Worm (Caenorhabditis elegans): Measurements from ENCODE around the gene F19H6.4.

DNA sequence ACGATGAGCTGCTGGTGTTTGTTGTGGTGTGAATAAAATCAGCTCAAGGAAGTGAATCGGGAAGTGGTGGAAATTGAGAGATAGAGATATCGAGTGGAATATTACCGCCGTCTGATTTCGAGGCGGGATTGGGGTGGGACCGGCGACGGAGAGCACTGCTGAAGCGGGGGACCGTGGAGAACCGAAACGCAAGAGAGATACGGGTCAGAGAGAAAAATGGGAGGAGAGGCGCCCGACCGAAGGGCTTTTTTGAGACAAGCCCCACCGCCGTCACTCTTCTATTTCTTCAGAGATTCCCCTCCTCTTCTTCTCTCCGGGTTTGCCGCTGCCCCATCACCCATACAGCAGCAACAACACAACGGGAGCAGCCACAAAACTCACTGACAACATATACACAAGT is 40.5 kb downstream of the F19H6.4 start:
- TF ChIP-seq rnt-1 (tag; optimal IDR thresholded peaks at IDR 0.05): no peak
- TF ChIP-seq zip-4 (GFP tag; optimal IDR thresholded peaks at IDR 0.05): no peak
- no peak for TF ChIP-seq skn-1 (tag; optimal IDR thresholded peaks at IDR 0.05)
- TF ChIP-seq irx-1 (tag; optimal IDR thresholded peaks at IDR 0.05): no peak
- no peak for TF ChIP-seq ceh-82 (tag; optimal IDR thresholded peaks at IDR 0.05)
- no peak for TF ChIP-seq unc-98 (GFP tag; IDR thresholded peaks at IDR 0.05)
- TF ChIP-seq zag-1 (tag; optimal IDR thresholded peaks at IDR 0.05): no peak
- TF ChIP-seq nhr-28 (tag; optimal IDR thresholded peaks at IDR 0.05): no peak
- no peak for TF ChIP-seq lin-35 (GFP tag; optimal IDR thresholded peaks at IDR 0.05)
- TF ChIP-seq unc-62 (GFP tag; optimal IDR thresholded peaks at IDR 0.05): no peak
- no peak for TF ChIP-seq fkh-10 (GFP tag; optimal IDR thresholded peaks at IDR 0.05)
- TF ChIP-seq nhr-76 (tag; optimal IDR thresholded peaks at IDR 0.05): no peak
- TF ChIP-seq tbx-2 (tag; optimal IDR thresholded peaks at IDR 0.05): no peak
- TF ChIP-seq mep-1 (tag; optimal IDR thresholded peaks at IDR 0.05): no peak
